Worm (Caenorhabditis elegans): ENCODE measurements around the gene C16C8.16.
A peak's percentile ranks its signal among the peaks of the same experiment; 100 is the strongest.
"Not testable (repeated sequence)": the region's sequence is repeated elsewhere in the genome, so short reads cannot be mapped to it uniquely, and the experiment has no call there.

The C16C8.16 gene

ce11 chrII:3439244-3439698 lies 6.3 kb upstream of the C16C8.16 start:
- TF ChIP-seq dao-5 (tag; optimal IDR thresholded peaks at IDR 0.05) (peak; percentile 73), W03F9.2 (tag; optimal IDR thresholded peaks at IDR 0.05) (no peak), him-1 (tag; optimal IDR thresholded peaks at IDR 0.05) (no peak)

DNA sequence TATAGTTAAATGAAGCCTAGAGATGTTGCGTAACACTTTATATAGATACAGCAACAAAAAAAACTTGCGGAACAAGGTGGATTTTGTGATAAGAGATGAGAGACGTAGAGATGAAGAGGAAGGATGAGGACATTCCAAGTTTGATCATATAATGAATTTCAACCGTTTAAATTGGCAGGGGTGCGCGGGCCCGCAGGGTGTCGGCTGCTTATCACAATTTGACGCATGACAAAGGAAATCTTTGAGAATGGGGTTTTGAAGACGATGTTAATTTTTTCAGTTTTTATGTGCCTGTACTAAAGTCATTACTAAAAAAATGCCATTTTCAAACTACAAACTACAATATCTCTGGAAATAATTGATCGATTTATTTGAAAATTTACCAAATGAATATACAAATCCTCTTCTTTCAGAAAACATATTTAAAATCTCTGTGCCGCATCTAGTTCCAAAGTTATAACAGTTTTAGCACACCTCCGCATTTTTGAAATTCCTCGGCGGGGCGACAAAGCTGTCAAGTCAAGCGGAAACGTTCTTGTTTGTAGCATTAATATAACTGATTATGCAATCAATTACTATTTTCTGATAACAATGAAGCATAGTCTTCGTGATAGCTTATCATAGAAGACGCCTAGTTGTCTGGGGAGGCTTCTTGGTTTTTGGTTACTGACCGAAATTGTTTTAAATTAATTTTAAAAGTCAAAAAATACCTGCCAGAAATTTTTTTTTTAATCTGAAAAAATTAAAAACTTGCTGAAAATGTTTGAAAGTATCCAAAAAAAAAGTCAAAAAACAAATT lies 5.5 kb upstream of the C16C8.16 start:
- no peak for TF ChIP-seq W03F9.2 (tag; optimal IDR thresholded peaks at IDR 0.05)
- TF ChIP-seq dao-5 (tag; optimal IDR thresholded peaks at IDR 0.05): no peak
- no peak for TF ChIP-seq him-1 (tag; optimal IDR thresholded peaks at IDR 0.05)

DNA sequence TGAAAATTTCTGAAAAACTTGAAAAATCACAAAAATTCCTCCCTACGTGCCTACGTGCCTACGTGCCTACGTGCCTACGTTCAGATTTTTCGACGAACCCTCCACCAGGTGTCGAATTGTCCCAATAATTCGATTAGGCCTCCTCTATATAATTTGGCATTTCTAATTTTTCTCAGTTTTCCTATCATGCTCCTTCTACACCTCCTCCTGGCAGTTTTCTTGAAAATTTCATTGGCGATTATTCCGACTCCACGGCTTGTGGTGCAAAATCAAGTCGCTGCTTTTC lies 5.0 kb upstream of the C16C8.16 start, which contains the start of gene C16C8.17:
TSS of gene C16C8.17 (plus strand) at position 187 of the 286 bp plus-strand sequence.
- no peak for TF ChIP-seq dao-5 (tag; optimal IDR thresholded peaks at IDR 0.05)
- TF ChIP-seq W03F9.2 (tag; optimal IDR thresholded peaks at IDR 0.05): no peak
- no peak for TF ChIP-seq him-1 (tag; optimal IDR thresholded peaks at IDR 0.05)

ce11 chrII:3441377-3441776 lies 4.2 kb upstream of the C16C8.16 start, which contains the start of gene C16C8.27:
TSS of gene C16C8.27 (plus strand) at chrII:3441677.
- TF ChIP-seq dao-5 (tag; optimal IDR thresholded peaks at IDR 0.05) (no peak), W03F9.2 (tag; optimal IDR thresholded peaks at IDR 0.05) (no peak), him-1 (tag; optimal IDR thresholded peaks at IDR 0.05) (no peak)

ce11 chrII:3443154-3443553 lies 2.4 kb upstream of the C16C8.16 start, which contains the start of gene C16C8.22:
TSS of gene C16C8.22 (minus strand) at chrII:3443254.
- TF ChIP-seq him-1 (tag; optimal IDR thresholded peaks at IDR 0.05): no peak
- no peak for TF ChIP-seq W03F9.2 (tag; optimal IDR thresholded peaks at IDR 0.05)
- no peak for TF ChIP-seq dao-5 (tag; optimal IDR thresholded peaks at IDR 0.05)

- no peak for TF ChIP-seq him-1 (tag; optimal IDR thresholded peaks at IDR 0.05)
- TF ChIP-seq dao-5 (tag; optimal IDR thresholded peaks at IDR 0.05): no peak
- TF ChIP-seq W03F9.2 (tag; optimal IDR thresholded peaks at IDR 0.05): no peak
Observed at ce11 chrII:3444280-3444679, 1.3 kb upstream of the C16C8.16 start, which contains the start of gene C16C8.4. TSS of gene C16C8.4 (minus strand) at chrII:3444380.

DNA sequence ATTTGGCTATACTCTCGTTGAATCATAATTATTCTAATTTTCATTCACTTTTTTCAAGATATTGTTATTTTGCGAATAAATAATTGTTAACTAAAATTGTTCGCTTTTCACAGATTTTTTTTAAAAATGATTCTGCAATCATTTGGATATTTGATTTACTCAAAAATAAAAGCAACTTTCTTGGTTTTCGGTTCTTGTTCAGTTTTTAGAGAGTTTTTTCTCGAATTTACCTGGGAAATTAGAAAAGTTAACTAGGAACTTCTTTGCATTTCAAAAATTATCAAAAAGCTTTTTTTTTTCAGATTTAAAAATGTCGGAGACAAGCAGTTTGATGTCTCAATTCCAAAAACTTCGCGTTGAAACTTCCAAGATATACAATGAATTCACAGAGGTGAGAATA lies 1.1 kb downstream of the C16C8.16 start, which contains the start of the genes C16C8.20 and gldi-6:
TSS of gene C16C8.20 (plus strand) at position 301 of the 400 bp plus-strand sequence.
TSS of gene gldi-6 (plus strand) at position 301 of the 400 bp plus-strand sequence.
- no peak for TF ChIP-seq W03F9.2 (tag; optimal IDR thresholded peaks at IDR 0.05)
- no peak for TF ChIP-seq dao-5 (tag; optimal IDR thresholded peaks at IDR 0.05)
- TF ChIP-seq him-1 (tag; optimal IDR thresholded peaks at IDR 0.05): no peak

DNA sequence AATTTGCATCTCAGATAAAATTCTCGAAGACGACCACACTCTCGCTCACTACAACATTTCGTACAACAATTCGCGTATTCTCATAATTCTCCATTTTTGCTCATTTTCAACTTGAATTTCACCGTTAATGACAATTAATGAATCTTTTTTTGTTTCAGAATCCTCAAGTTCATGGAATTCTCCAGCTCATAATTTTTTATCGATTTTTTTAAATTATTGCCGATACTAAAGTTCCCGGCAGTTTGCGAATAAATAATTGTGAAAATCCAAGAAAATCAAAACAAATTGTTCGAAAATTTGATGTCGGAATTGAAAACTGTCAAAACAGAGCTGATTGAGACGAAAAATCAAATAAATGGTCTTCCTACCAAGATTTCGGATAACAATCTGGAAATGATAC lies 2.4 kb downstream of the C16C8.16 start, which contains the start of gene C16C8.21:
TSS of gene C16C8.21 (plus strand) at position 301 of the 400 bp plus-strand sequence.
- no peak for TF ChIP-seq dao-5 (tag; optimal IDR thresholded peaks at IDR 0.05)
- TF ChIP-seq W03F9.2 (tag; optimal IDR thresholded peaks at IDR 0.05): no peak
- no peak for TF ChIP-seq him-1 (tag; optimal IDR thresholded peaks at IDR 0.05)

ce11 chrII:3448776-3449280 lies 3.3 kb downstream of the C16C8.16 start, which contains the start of gene C16C8.25:
TSS of gene C16C8.25 (plus strand) at chrII:3449230.
- TF ChIP-seq dao-5 (tag; optimal IDR thresholded peaks at IDR 0.05): no peak
- TF ChIP-seq him-1 (tag; optimal IDR thresholded peaks at IDR 0.05): no peak
- TF ChIP-seq W03F9.2 (tag; optimal IDR thresholded peaks at IDR 0.05): no peak

DNA sequence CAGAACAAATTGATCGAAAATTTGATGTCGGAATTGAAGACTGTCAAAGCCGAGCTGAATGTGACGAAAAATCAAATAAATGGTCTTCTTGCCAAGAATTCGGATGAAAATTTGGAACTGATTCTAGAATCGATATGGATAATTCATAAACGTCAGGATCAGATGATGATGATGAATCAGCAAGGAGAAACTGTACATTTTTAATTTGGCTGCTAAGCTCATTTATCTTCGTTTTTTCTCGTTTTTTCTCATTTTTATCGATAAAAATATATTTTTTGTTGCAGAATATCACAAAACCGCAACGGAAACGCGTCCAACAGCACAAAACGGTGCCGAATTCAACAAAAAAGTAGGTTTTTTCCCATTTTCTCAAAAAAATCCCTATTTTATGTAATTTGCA lies 4.0 kb downstream of the C16C8.16 start, which contains the start of gene C16C8.14:
TSS of gene C16C8.14 (plus strand) at position 301 of the 400 bp plus-strand sequence.
- not testable (repeated sequence) for TF ChIP-seq W03F9.2, him-1, dao-5 (tag; optimal IDR thresholded peaks at IDR 0.05)

ce11 chrII:3452421-3452820 lies 6.9 kb downstream of the C16C8.16 start, which contains the start of gene C16C8.12:
TSS of gene C16C8.12 (plus strand) at chrII:3452721.
- no peak for TF ChIP-seq dao-5 (tag; optimal IDR thresholded peaks at IDR 0.05)
- TF ChIP-seq him-1 (tag; optimal IDR thresholded peaks at IDR 0.05): no peak
- no peak for TF ChIP-seq W03F9.2 (tag; optimal IDR thresholded peaks at IDR 0.05)

- TF ChIP-seq dao-5 (tag; optimal IDR thresholded peaks at IDR 0.05): no peak
- no peak for TF ChIP-seq W03F9.2 (tag; optimal IDR thresholded peaks at IDR 0.05)
- no peak for TF ChIP-seq him-1 (tag; optimal IDR thresholded peaks at IDR 0.05)
Observed at ce11 chrII:3453521-3453920, 8.0 kb downstream of the C16C8.16 start, which contains the start of gene C16C8.11. TSS of gene C16C8.11 (plus strand) at chrII:3453708.

- TF ChIP-seq him-1 (tag; optimal IDR thresholded peaks at IDR 0.05) (no peak), dao-5 (tag; optimal IDR thresholded peaks at IDR 0.05) (no peak), W03F9.2 (tag; optimal IDR thresholded peaks at IDR 0.05) (no peak)
Observed at ce11 chrII:3458209-3458608, 12.7 kb downstream of the C16C8.16 start, which contains the start of the genes C16C8.26 and C16C8.19. TSS of gene C16C8.26 (minus strand) at chrII:3458309. TSS of gene C16C8.19 (plus strand) at chrII:3458487.

DNA sequence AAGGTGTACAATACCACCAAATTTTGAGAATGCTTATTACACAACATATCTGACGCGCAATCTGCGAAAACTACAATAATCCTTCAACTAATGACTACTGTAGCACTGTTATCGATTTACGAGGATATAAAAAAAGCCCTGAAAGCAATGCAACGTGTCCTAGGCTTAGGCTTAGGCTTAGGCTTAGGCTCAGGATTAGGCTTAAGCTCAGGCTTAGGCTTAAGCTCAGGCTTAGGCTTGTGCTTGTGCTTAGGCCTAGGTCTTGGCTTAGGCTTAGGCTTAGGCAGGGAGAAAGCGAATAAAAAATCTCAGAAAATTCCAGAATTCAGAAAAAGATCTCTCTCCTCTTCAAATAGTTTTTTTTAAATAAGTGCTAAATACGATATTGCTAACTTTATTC lies 13.6 kb downstream of the C16C8.16 start:
- TF ChIP-seq dao-5 (tag; optimal IDR thresholded peaks at IDR 0.05) (no peak), him-1 (tag; optimal IDR thresholded peaks at IDR 0.05) (no peak), W03F9.2 (tag; optimal IDR thresholded peaks at IDR 0.05) (no peak)

All from whole organism, L4/young adult.